Fruit fly (Drosophila melanogaster) whole organism, embryonic: ENCODE data around the gene Sec5.

Experiments used
- Atf3 ChIP-seq: fragments of 200-800 bp; sonication (Bioruptor generic); optimal IDR thresholded peaks from 3 replicates; lab custom pipeline; 2016; ENCODE audit warnings: missing biosample characterization, missing genetic modification characterization
- CG10147 ChIP-seq: fragments of 200-800 bp; sonication (Bioruptor generic); optimal IDR thresholded peaks from 2 replicates; lab custom pipeline; 2019; ENCODE audit warnings: missing biosample characterization, mild to moderate bottlenecking, missing genetic modification characterization, moderate library complexity
- CG10274 ChIP-seq: fragments of 200-800 bp; sonication (Bioruptor generic); optimal IDR thresholded peaks from 3 replicates; lab custom pipeline; 2017; ENCODE audit warnings: missing biosample characterization, mild to moderate bottlenecking, missing genetic modification characterization
- CG10543 ChIP-seq: fragments of 200-800 bp; sonication (Bioruptor generic); optimal IDR thresholded peaks from 3 replicates; lab custom pipeline; 2017; ENCODE audit warnings: missing biosample characterization, mild to moderate bottlenecking, missing genetic modification characterization, moderate library complexity
- CG12236 ChIP-seq: fragments of 200-800 bp; sonication (Bioruptor generic); optimal IDR thresholded peaks from 2 replicates; lab custom pipeline; 2016; ENCODE audit warnings: missing biosample characterization, missing genetic modification characterization
- CG13123 ChIP-seq: fragments of 200-800 bp; sonication (Bioruptor generic); optimal IDR thresholded peaks from 2 replicates; lab custom pipeline; 2016; ENCODE audit warnings: missing biosample characterization, missing genetic modification characterization
- CG13296 ChIP-seq: fragments of 200-800 bp; sonication (Bioruptor generic); optimal IDR thresholded peaks from 3 replicates; lab custom pipeline; 2018; ENCODE audit warnings: missing biosample characterization, mild to moderate bottlenecking, missing genetic modification characterization
- CG13894 ChIP-seq: fragments of 200-800 bp; sonication (Bioruptor generic); optimal IDR thresholded peaks from 3 replicates; lab custom pipeline; 2018; ENCODE audit warnings: missing biosample characterization, mild to moderate bottlenecking, missing genetic modification characterization, moderate library complexity
- CG16815 ChIP-seq: fragments of 200-800 bp; sonication (Bioruptor generic); optimal IDR thresholded peaks from 3 replicates; lab custom pipeline; 2017; ENCODE audit warnings: missing biosample characterization, mild to moderate bottlenecking, missing genetic modification characterization
- CG33213 ChIP-seq: fragments of 200-800 bp; sonication (Bioruptor generic); optimal IDR thresholded peaks from 3 replicates; lab custom pipeline; 2016; ENCODE audit warnings: missing biosample characterization, missing genetic modification characterization
- CG34422 ChIP-seq: fragments of 200-800 bp; sonication (Bioruptor generic); IDR thresholded peaks from 3 replicates; pipeline ENCODE4 v1.3.6; 2022; ENCODE audit warnings: missing biosample characterization, missing genetic modification characterization
- CG3838 ChIP-seq: fragments of 200-800 bp; sonication (Bioruptor generic); optimal IDR thresholded peaks from 3 replicates; lab custom pipeline; 2016; ENCODE audit warnings: missing biosample characterization, missing genetic modification characterization
- CG4282 ChIP-seq: fragments of 200-800 bp; sonication (Bioruptor generic); optimal IDR thresholded peaks from 2 replicates; lab custom pipeline; 2016; ENCODE audit warnings: missing biosample characterization, missing genetic modification characterization
- CG4404 ChIP-seq: fragments of 200-800 bp; sonication (Bioruptor generic); IDR thresholded peaks from 2 replicates; pipeline ENCODE4 v1.3.6; 2022; ENCODE audit warnings: missing biosample characterization, missing genetic modification characterization
- CG6272 ChIP-seq: fragments of 200-800 bp; sonication (Bioruptor generic); IDR thresholded peaks from 2 replicates; pipeline ENCODE4 v1.3.6; 2022; ENCODE audit warnings: missing biosample characterization, missing genetic modification characterization
- CG6854 ChIP-seq: fragments of 200-800 bp; sonication (Bioruptor generic); optimal IDR thresholded peaks from 3 replicates; lab custom pipeline; 2017; ENCODE audit warnings: missing biosample characterization, mild to moderate bottlenecking, missing genetic modification characterization
- CG7372 ChIP-seq: fragments of 200-800 bp; sonication (Bioruptor generic); IDR thresholded peaks from 2 replicates; pipeline ENCODE4 v1.3.6; 2022; ENCODE audit warnings: missing biosample characterization, missing genetic modification characterization
- CG7839 ChIP-seq: fragments of 200-800 bp; sonication (Bioruptor generic); optimal IDR thresholded peaks from 3 replicates; lab custom pipeline; 2018; ENCODE audit warnings: missing biosample characterization, mild to moderate bottlenecking, missing genetic modification characterization, moderate library complexity
- CG8359 ChIP-seq: fragments of 200-800 bp; sonication (Bioruptor generic); optimal IDR thresholded peaks from 2 replicates; lab custom pipeline; 2017; ENCODE audit warnings: missing biosample characterization, mild to moderate bottlenecking, missing genetic modification characterization, borderline replicate concordance
- D19A ChIP-seq: fragments of 200-800 bp; optimal IDR thresholded peaks from 3 replicates; lab custom pipeline; 2019; ENCODE audit warnings: missing biosample characterization, mild to moderate bottlenecking, missing genetic modification characterization, moderate library complexity
- D19B ChIP-seq: fragments of 200-800 bp; sonication (Bioruptor generic); optimal IDR thresholded peaks from 2 replicates; lab custom pipeline; 2017; ENCODE audit warnings: missing biosample characterization, mild to moderate bottlenecking, missing genetic modification characterization
- Dek ChIP-seq: fragments of 200-800 bp; sonication (Bioruptor generic); optimal IDR thresholded peaks from 3 replicates; lab custom pipeline; 2019; ENCODE audit warnings: missing biosample characterization, mild to moderate bottlenecking, missing genetic modification characterization, moderate library complexity
- Doc2 ChIP-seq: fragments of 200-800 bp; sonication (Bioruptor generic); IDR thresholded peaks from 2 replicates; pipeline ENCODE4 v1.3.6; 2022; ENCODE audit warnings: missing biosample characterization, missing genetic modification characterization
- E2f2 ChIP-seq: fragments of 200-800 bp; sonication (Bioruptor generic); IDR thresholded peaks from 2 replicates; pipeline ENCODE4 v1.3.6; 2022; ENCODE audit warnings: missing biosample characterization, missing genetic modification characterization
- Fer1 ChIP-seq: fragments of 200-800 bp; sonication (Bioruptor generic); optimal IDR thresholded peaks from 2 replicates; lab custom pipeline; 2017; ENCODE audit warnings: missing biosample characterization, mild to moderate bottlenecking, missing genetic modification characterization
- HLH54F ChIP-seq: fragments of 200-800 bp; sonication (Bioruptor generic); optimal IDR thresholded peaks from 3 replicates; lab custom pipeline; 2016; ENCODE audit warnings: missing biosample characterization, missing genetic modification characterization
- Jarid2 ChIP-seq: fragments of 200-800 bp; sonication (Bioruptor generic); optimal IDR thresholded peaks from 3 replicates; lab custom pipeline; 2017; ENCODE audit warnings: mild to moderate bottlenecking, missing biosample characterization, missing genetic modification reagents, missing genetic modification characterization
- Lim3 ChIP-seq: fragments of 200-800 bp; sonication (Bioruptor generic); IDR thresholded peaks from 2 replicates; pipeline ENCODE4 v1.3.6; 2022; ENCODE audit warnings: missing biosample characterization, missing genetic modification characterization
- MTF-1 ChIP-seq: fragments of 200-800 bp; sonication (Bioruptor generic); optimal IDR thresholded peaks from 2 replicates; lab custom pipeline; 2018; ENCODE audit warnings: missing biosample characterization, mild to moderate bottlenecking, missing genetic modification characterization, borderline replicate concordance
- NC2β ChIP-seq: fragments of 200-800 bp; sonication (Bioruptor generic); optimal IDR thresholded peaks from 2 replicates; lab custom pipeline; 2016; ENCODE audit warnings: missing biosample characterization, missing genetic modification characterization
- Oli ChIP-seq: fragments of 200-800 bp; sonication (Bioruptor generic); optimal IDR thresholded peaks from 2 replicates; lab custom pipeline; 2018; ENCODE audit warnings: missing biosample characterization, mild to moderate bottlenecking, missing genetic modification characterization, moderate library complexity
- Ravus ChIP-seq: fragments of 200-800 bp; sonication (Bioruptor generic); IDR thresholded peaks from 2 replicates; pipeline ENCODE4 v1.3.6; 2022; ENCODE audit warnings: missing biosample characterization, missing genetic modification characterization
- Ssrp ChIP-seq: fragments of 200-800 bp; sonication (Bioruptor generic); optimal IDR thresholded peaks from 2 replicates; lab custom pipeline; 2018; ENCODE audit warnings: missing biosample characterization, mild to moderate bottlenecking, missing genetic modification characterization, moderate library complexity
- ap ChIP-seq: fragments of 200-800 bp; sonication (Bioruptor generic); IDR thresholded peaks from 2 replicates; pipeline ENCODE4 v1.3.6; 2022; ENCODE audit warnings: missing biosample characterization, missing genetic modification characterization
- ato ChIP-seq: fragments of 200-800 bp; sonication (Bioruptor generic); IDR thresholded peaks from 2 replicates; pipeline ENCODE4 v1.3.6; 2022; ENCODE audit warnings: missing biosample characterization, missing genetic modification characterization; ENCODE audit not compliant: partially characterized antibody
- az2 ChIP-seq: fragments of 200-800 bp; sonication (Bioruptor generic); optimal IDR thresholded peaks from 3 replicates; lab custom pipeline; 2016; ENCODE audit warnings: missing biosample characterization, missing genetic modification characterization
- bigmax ChIP-seq: fragments of 200-800 bp; sonication (Bioruptor generic); optimal IDR thresholded peaks from 2 replicates; lab custom pipeline; 2018; ENCODE audit warnings: missing biosample characterization, mild to moderate bottlenecking, missing genetic modification characterization
- br ChIP-seq: fragments of >200 bp; optimal IDR thresholded peaks from 2 replicates; lab custom pipeline; 2017
- crc ChIP-seq: fragments of 200-800 bp; sonication (Bioruptor generic); optimal IDR thresholded peaks from 2 replicates; lab custom pipeline; 2016; ENCODE audit warnings: missing biosample characterization, missing genetic modification characterization
- da ChIP-seq: fragments of 200-800 bp; sonication (Bioruptor generic); optimal IDR thresholded peaks from 2 replicates; lab custom pipeline; 2016; ENCODE audit warnings: missing biosample characterization, missing genetic modification characterization
- danr ChIP-seq: fragments of 200-800 bp; sonication (Bioruptor generic); IDR thresholded peaks from 2 replicates; pipeline ENCODE4 v1.3.6; 2022; ENCODE audit warnings: missing biosample characterization, missing genetic modification characterization
- fd64A ChIP-seq: fragments of 200-800 bp; sonication (Bioruptor generic); optimal IDR thresholded peaks from 3 replicates; lab custom pipeline; 2018; ENCODE audit warnings: missing biosample characterization, mild to moderate bottlenecking, missing genetic modification characterization
- ftz-f1 ChIP-seq: fragments of 200-800 bp; sonication (Bioruptor generic); optimal IDR thresholded peaks from 2 replicates; lab custom pipeline; 2016; ENCODE audit warnings: missing biosample characterization, missing genetic modification characterization
- ind ChIP-seq: fragments of 200-800 bp; sonication (Bioruptor generic); optimal IDR thresholded peaks from 3 replicates; lab custom pipeline; 2016; ENCODE audit warnings: missing biosample characterization, missing genetic modification characterization
- repo ChIP-seq: fragments of 200-800 bp; sonication (Bioruptor generic); optimal IDR thresholded peaks from 2 replicates; lab custom pipeline; 2016; ENCODE audit warnings: missing biosample characterization, missing genetic modification characterization
- sna ChIP-seq: fragments of 200-800 bp; sonication (Bioruptor generic); IDR thresholded peaks from 2 replicates; pipeline ENCODE4 v1.3.6; 2022; ENCODE audit warnings: missing biosample characterization, missing genetic modification characterization; ENCODE audit not compliant: partially characterized antibody
- sob ChIP-seq: fragments of 200-800 bp; sonication (Bioruptor generic); IDR thresholded peaks from 2 replicates; pipeline ENCODE4 v1.3.6; 2022; ENCODE audit warnings: missing biosample characterization, missing genetic modification characterization
- tap ChIP-seq: fragments of 200-800 bp; optimal IDR thresholded peaks from 3 replicates; lab custom pipeline; 2019; ENCODE audit warnings: missing biosample characterization, mild to moderate bottlenecking, missing genetic modification characterization, moderate library complexity
- unpg ChIP-seq: fragments of 200-800 bp; sonication (Bioruptor generic); optimal IDR thresholded peaks from 3 replicates; lab custom pipeline; 2018; ENCODE audit warnings: missing biosample characterization, mild to moderate bottlenecking, missing genetic modification characterization, moderate library complexity
- vfl ChIP-seq: fragments of 200-800 bp; sonication (Bioruptor generic); optimal IDR thresholded peaks from 2 replicates; lab custom pipeline; 2016; ENCODE audit warnings: missing biosample characterization, missing genetic modification characterization

Sec5 gene

DNA sequence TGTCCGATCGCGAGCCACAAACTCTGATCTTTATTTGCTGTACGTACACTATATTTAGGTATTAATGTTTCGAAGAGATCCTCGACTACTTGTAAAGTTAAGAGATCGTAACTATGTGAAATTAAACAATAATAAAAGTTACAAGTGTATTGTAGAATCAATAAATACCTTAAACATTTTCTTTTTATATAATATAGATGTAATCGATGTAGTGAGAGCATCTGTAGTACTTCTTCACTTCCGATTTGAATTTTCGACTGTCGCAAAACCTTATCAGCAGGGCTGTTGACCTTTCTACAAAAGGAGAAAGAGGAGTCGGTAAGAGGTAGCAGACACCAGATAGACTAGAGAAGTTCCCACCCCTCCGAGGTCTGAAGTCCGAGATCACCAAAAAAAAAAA, 18.1 kb downstream of the Sec5 start:
- TF ChIP-seq D19A = peak; percentile 30
- no peak for TF ChIP-seq E2f2 (GFP tag; lab: Robert Waterston, UW)
- TF ChIP-seq danr (GFP tag; lab: Robert Waterston, UW) = no peak

DNA sequence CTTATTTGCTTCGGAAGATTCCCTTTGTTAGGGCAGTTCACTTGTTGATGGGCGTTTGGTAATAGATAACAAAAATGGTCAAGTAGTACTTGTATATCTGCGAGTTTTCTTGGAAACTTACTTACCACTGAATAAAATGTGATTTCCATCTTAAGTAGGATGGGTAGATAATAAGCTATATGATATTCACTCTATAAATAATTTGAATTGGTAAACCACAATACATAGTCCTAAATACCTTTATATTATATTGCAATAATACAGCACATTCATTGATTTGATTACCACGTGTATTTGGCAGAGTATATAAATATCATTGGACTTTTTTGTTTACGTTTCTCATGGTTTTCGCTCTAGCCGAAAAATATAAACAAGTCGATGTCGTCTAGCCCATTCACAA, 18.8 kb downstream of the Sec5 start:
- TF ChIP-seq Fer1 = peak; percentile 72
- peak; percentile 50 for TF ChIP-seq Ssrp (tag; lab: Kevin White, UChicago)
- TF ChIP-seq CG10274 (GFP tag; lab: Kevin White, UChicago) = peak; percentile 48
- TF ChIP-seq repo (GFP tag; lab: Kevin White, UChicago) = no peak
- TF ChIP-seq CG12236 (GFP tag; lab: Kevin White, UChicago) = no peak
- TF ChIP-seq CG13894 (tag; lab: Kevin White, UChicago) = no peak
- peak; percentile 51 for TF ChIP-seq D19B
- TF ChIP-seq Oli (tag; lab: Kevin White, UChicago) = peak; percentile 65
- TF ChIP-seq CG8359 (GFP tag; lab: Kevin White, UChicago) = no peak
- peak; percentile 58 for TF ChIP-seq ind
- no peak for TF ChIP-seq ap (GFP tag; lab: Robert Waterston, UW)
- no peak for TF ChIP-seq br
- TF ChIP-seq crc (GFP tag; lab: Kevin White, UChicago) = no peak
- peak; percentile 21 for TF ChIP-seq CG10543 (GFP tag; lab: Kevin White, UChicago)
- TF ChIP-seq CG3838 = no peak
- TF ChIP-seq ftz-f1 (GFP tag; lab: Kevin White, UChicago) = no peak
- peak; percentile 14 for TF ChIP-seq Jarid2
- TF ChIP-seq CG10147 (GFP tag; lab: Kevin White, UChicago) = peak; percentile 68
- peak; percentile 53 for TF ChIP-seq HLH54F (GFP tag; lab: Kevin White, UChicago)
- TF ChIP-seq CG13296 (GFP tag; lab: Kevin White, UChicago) = peak; percentile 69
- TF ChIP-seq CG7372 (GFP tag; lab: Robert Waterston, UW) = peak; percentile 39; the same call in 1 of the 2 replicates
- TF ChIP-seq Doc2 (GFP tag; lab: Robert Waterston, UW) = no peak
- TF ChIP-seq CG6854 = peak; percentile 3
- no peak for TF ChIP-seq bigmax (GFP tag; lab: Kevin White, UChicago)
- TF ChIP-seq CG16815 (GFP tag; lab: Kevin White, UChicago) = no peak
- peak; percentile 51; the same call in 1 of the 2 replicates for TF ChIP-seq sob (GFP tag; lab: Robert Waterston, UW)
- no peak for TF ChIP-seq CG6272
- TF ChIP-seq ato (GFP tag; lab: Robert Waterston, UW) = no peak
- TF ChIP-seq MTF-1 (GFP tag; lab: Kevin White, UChicago) = no peak
- peak; percentile 81 for TF ChIP-seq CG34422 (GFP tag; lab: Robert Waterston, UW)
- peak; percentile 77 for TF ChIP-seq Dek (tag; lab: Kevin White, UChicago)
- TF ChIP-seq tap (tag; lab: Kevin White, UChicago) = peak; percentile 64
- no peak for TF ChIP-seq CG4282 (GFP tag; lab: Kevin White, UChicago)
- no peak for TF ChIP-seq sna (GFP tag; lab: Robert Waterston, UW)
- TF ChIP-seq unpg (GFP tag; lab: Kevin White, UChicago) = peak; percentile 57
- no peak for TF ChIP-seq CG4404 (GFP tag; lab: Robert Waterston, UW)
- TF ChIP-seq CG33213 (GFP tag; lab: Kevin White, UChicago) = no peak
- peak; percentile 81 for TF ChIP-seq CG7839 (tag; lab: Kevin White, UChicago)
- no peak for TF ChIP-seq fd64A
- TF ChIP-seq CG13123 (GFP tag; lab: Kevin White, UChicago) = no peak
- no peak for TF ChIP-seq Ravus (GFP tag; lab: Robert Waterston, UW)
- TF ChIP-seq da = no peak
- no peak for TF ChIP-seq NC2β
- TF ChIP-seq az2 (GFP tag; lab: Kevin White, UChicago) = peak; percentile 50
- no peak for TF ChIP-seq Atf3 (GFP tag; lab: Kevin White, UChicago)
- peak; percentile 31 for TF ChIP-seq vfl (GFP tag; lab: Kevin White, UChicago)
- no peak for TF ChIP-seq Lim3 (GFP tag; lab: Robert Waterston, UW)
